Fruit fly (Drosophila melanogaster) whole organism, wandering third instar larva: ENCODE data around the gene CG3769.

Experiments used
- Abd-B ChIP-seq: fragments of >200 bp; optimal IDR thresholded peaks from 2 replicates; lab custom pipeline; 2017; ENCODE audit warnings: missing biosample characterization, missing genetic modification characterization
- CG32264 ChIP-seq: fragments of 200-800 bp; sonication (Bioruptor generic); optimal IDR thresholded peaks from 2 replicates; lab custom pipeline; 2016; ENCODE audit warnings: missing biosample characterization, missing genetic modification characterization
- CG9705 ChIP-seq: fragments of 200-800 bp; sonication (Bioruptor generic); optimal IDR thresholded peaks from 2 replicates; lab custom pipeline; 2018; ENCODE audit warnings: missing biosample characterization, mild to moderate bottlenecking, missing genetic modification characterization
- CrebA ChIP-seq: fragments of 200-800 bp; sonication (Bioruptor generic); optimal IDR thresholded peaks from 2 replicates; lab custom pipeline; 2016; ENCODE audit warnings: missing biosample characterization, mild to moderate bottlenecking, missing genetic modification characterization, borderline replicate concordance
- Dfd ChIP-seq: fragments of >200 bp; optimal IDR thresholded peaks from 2 replicates; lab custom pipeline; 2017; ENCODE audit warnings: missing biosample characterization, missing genetic modification characterization
- Dif ChIP-seq: fragments of 200-275, 200-300 bp; sonication (Bioruptor generic); optimal IDR thresholded peaks from 2 replicates; lab custom pipeline; 2018; ENCODE audit warnings: missing biosample characterization, missing genetic modification characterization; ENCODE audit not compliant: partially characterized antibody
- GATAd ChIP-seq: sonication (Bioruptor generic); optimal IDR thresholded peaks from 2 replicates; lab custom pipeline; 2016; ENCODE audit warnings: missing biosample characterization, missing genetic modification characterization
- HLH106 ChIP-seq: fragments of 200-800 bp; optimal IDR thresholded peaks from 3 replicates; lab custom pipeline; 2019; ENCODE audit warnings: missing biosample characterization, mild to moderate bottlenecking, missing genetic modification characterization, moderate library complexity
- Hnf4 ChIP-seq: fragments of 200-800 bp; sonication (Bioruptor generic); optimal IDR thresholded peaks from 2 replicates; lab custom pipeline; 2016; ENCODE audit warnings: missing biosample characterization, mild to moderate bottlenecking, missing genetic modification characterization
- Hr78 ChIP-seq: fragments of >200 bp; optimal IDR thresholded peaks from 2 replicates; lab custom pipeline; 2017; ENCODE audit warnings: missing biosample characterization, missing genetic modification characterization
- Hr83 ChIP-seq: fragments of 200-300 bp; sonication (Bioruptor generic); optimal IDR thresholded peaks from 2 replicates; lab custom pipeline; 2016; ENCODE audit warnings: missing biosample characterization, mild to moderate bottlenecking, missing genetic modification characterization, moderate library complexity; ENCODE audit not compliant: poor library complexity, severe bottlenecking
- Jra ChIP-seq: sonication (Bioruptor generic); optimal IDR thresholded peaks from 2 replicates; lab custom pipeline; 2016; ENCODE audit warnings: missing biosample characterization, missing genetic modification characterization
- Mio ChIP-seq: sonication (Bioruptor generic); optimal IDR thresholded peaks from 2 replicates; lab custom pipeline; 2016; ENCODE audit warnings: missing biosample characterization, missing genetic modification characterization
- Myc ChIP-seq: fragments of >200 bp; optimal IDR thresholded peaks from 2 replicates; lab custom pipeline; 2017
- N ChIP-seq: fragments of >200 bp; optimal IDR thresholded peaks from 2 replicates; lab custom pipeline; 2018; ENCODE audit warnings: missing biosample characterization, missing external identifiers, missing genetic modification characterization
- OdsH ChIP-seq: fragments of 200-800 bp; sonication (Bioruptor generic); optimal IDR thresholded peaks from 2 replicates; lab custom pipeline; 2016; ENCODE audit warnings: missing biosample characterization, mild to moderate bottlenecking, missing genetic modification characterization
- Rel ChIP-seq, 2 experiments: fragments of 200-800 bp; sonication (Bioruptor generic) in 1 of 2; optimal IDR thresholded peaks; 2 replicates in 1 of 2; 3 replicates in 1 of 2; lab custom pipeline; 2016 to 2019; ENCODE audit warnings: mild to moderate bottlenecking in 2 of 2, missing biosample characterization in 2 of 2, missing genetic modification characterization in 2 of 2, moderate library complexity in 1 of 2
- Sp1 ChIP-seq: fragments of 200-800 bp; sonication (Bioruptor generic); optimal IDR thresholded peaks from 3 replicates; lab custom pipeline; 2019; ENCODE audit warnings: missing biosample characterization, mild to moderate bottlenecking, missing genetic modification characterization, moderate library complexity
- Vsx2 ChIP-seq: fragments of 200-300, 225-300 bp; sonication (Bioruptor generic); optimal IDR thresholded peaks from 2 replicates; lab custom pipeline; 2018; ENCODE audit warnings: missing biosample characterization, missing genetic modification characterization; ENCODE audit not compliant: partially characterized antibody
- br ChIP-seq: fragments of 200-800 bp; sonication (Bioruptor generic); optimal IDR thresholded peaks from 2 replicates; lab custom pipeline; 2016; ENCODE audit warnings: missing biosample characterization, missing genetic modification characterization
- brk ChIP-seq: fragments of 200-800 bp; sonication (Bioruptor generic); optimal IDR thresholded peaks from 2 replicates; lab custom pipeline; 2016; ENCODE audit warnings: missing biosample characterization, mild to moderate bottlenecking, missing genetic modification characterization
- dl ChIP-seq, 2 experiments: fragments of 175-275, 200-275 bp in 1 of 2; fragments of 200-275 bp in 1 of 2; sonication (Bioruptor generic); optimal IDR thresholded peaks; lab custom pipeline; 2018; ENCODE audit warnings: mild to moderate bottlenecking in 2 of 2, missing biosample characterization in 2 of 2, missing genetic modification characterization in 2 of 2, moderate library complexity in 2 of 2; ENCODE audit not compliant: partially characterized antibody in 2 of 2, insufficient read depth in 1 of 2
- dmrt93B ChIP-seq: fragments of 200-800 bp; sonication (Bioruptor generic); optimal IDR thresholded peaks from 2 replicates; lab custom pipeline; 2018; ENCODE audit warnings: missing biosample characterization, mild to moderate bottlenecking, missing genetic modification characterization
- dsf ChIP-seq: sonication (Bioruptor generic); optimal IDR thresholded peaks from 2 replicates; lab custom pipeline; 2016; ENCODE audit warnings: missing biosample characterization, missing genetic modification characterization, borderline replicate concordance
- ey ChIP-seq: fragments of 200-800 bp; sonication (Bioruptor generic); optimal IDR thresholded peaks from 2 replicates; lab custom pipeline; 2016; ENCODE audit warnings: missing biosample characterization, missing genetic modification characterization
- foxo ChIP-seq, 2 experiments: fragments of 200-800 bp; sonication (Bioruptor generic); optimal IDR thresholded peaks; 2 replicates in 1 of 2; 3 replicates in 1 of 2; lab custom pipeline; 2016 to 2017; ENCODE audit warnings: missing biosample characterization in 2 of 2, missing genetic modification characterization in 2 of 2
- fru ChIP-seq: fragments of 200-800 bp; sonication (Bioruptor generic); optimal IDR thresholded peaks from 3 replicates; lab custom pipeline; 2016; ENCODE audit warnings: missing biosample characterization, mild to moderate bottlenecking, missing genetic modification characterization
- h ChIP-seq: fragments of 200-800 bp; sonication (Bioruptor generic); optimal IDR thresholded peaks from 3 replicates; lab custom pipeline; 2016; ENCODE audit warnings: missing biosample characterization, mild to moderate bottlenecking, missing genetic modification characterization
- jim ChIP-seq: fragments of 175-275, 200-325 bp; sonication (Bioruptor generic); optimal IDR thresholded peaks from 2 replicates; lab custom pipeline; 2016; ENCODE audit warnings: missing biosample characterization, mild to moderate bottlenecking, missing genetic modification characterization
- lola ChIP-seq: fragments of >200 bp; optimal IDR thresholded peaks from 2 replicates; lab custom pipeline; 2017; ENCODE audit warnings: missing biosample characterization, missing genetic modification characterization
- pan ChIP-seq: fragments of >200 bp; optimal IDR thresholded peaks from 2 replicates; lab custom pipeline; 2017
- psq ChIP-seq: fragments of 200-800 bp; sonication (Bioruptor generic); optimal IDR thresholded peaks from 3 replicates; lab custom pipeline; 2017; ENCODE audit warnings: missing biosample characterization, mild to moderate bottlenecking, missing genetic modification characterization, moderate library complexity
- rgr ChIP-seq: fragments of 200-800 bp; sonication (Bioruptor generic); optimal IDR thresholded peaks from 3 replicates; lab custom pipeline; 2016; ENCODE audit warnings: missing biosample characterization, mild to moderate bottlenecking, missing genetic modification characterization
- sage ChIP-seq: fragments of 200-800 bp; sonication (Bioruptor generic); optimal IDR thresholded peaks from 2 replicates; lab custom pipeline; 2016; ENCODE audit warnings: missing biosample characterization, mild to moderate bottlenecking, missing genetic modification characterization
- sv ChIP-seq: fragments of 200-800 bp; sonication (Bioruptor generic); optimal IDR thresholded peaks from 3 replicates; lab custom pipeline; 2016; ENCODE audit warnings: missing biosample characterization, missing genetic modification characterization
- tai ChIP-seq: sonication (Bioruptor generic); optimal IDR thresholded peaks from 2 replicates; lab custom pipeline; 2016; ENCODE audit warnings: missing biosample characterization, missing genetic modification characterization
- usp ChIP-seq: fragments of >200 bp; optimal IDR thresholded peaks from 2 replicates; lab custom pipeline; 2017; ENCODE audit warnings: missing biosample characterization, missing genetic modification characterization
- woc ChIP-seq: sonication (Bioruptor generic); optimal IDR thresholded peaks from 2 replicates; lab custom pipeline; 2016; ENCODE audit warnings: missing biosample characterization, mild to moderate bottlenecking, missing genetic modification characterization

CG3769 gene

dm6 chr2L:9436504-9436903 lies 1.3 kb downstream of the CG3769 start, which contains the start of gene RpS28-like:
RpS28-like (plus strand) TSS chr2L:9436804.
- TF ChIP-seq Mio (GFP tag; lab: Kevin White, UChicago): no peak
- no peak for TF ChIP-seq Sp1 (GFP tag; lab: Kevin White, UChicago)
- no peak for TF ChIP-seq CrebA (GFP tag; lab: Kevin White, UChicago)
- TF ChIP-seq Abd-B: no peak

dm6 chr2L:9437216-9437715 lies 2.1 kb downstream of the CG3769 start, which contains the start of gene numb:
numb (plus strand) TSS chr2L:9437469.
- TF ChIP-seq woc (GFP tag; lab: Kevin White, UChicago) (no peak), tai (no peak), N (GFP tag; lab: Kevin White, UChicago) (no peak), pan (peak; percentile 13), ey (no peak), Rel (GFP tag; optimal IDR thresholded peaks at IDR 0.05; lab: Kevin White, UChicago) (no peak), Rel (tag; optimal IDR thresholded peaks at IDR 0.05; lab: Kevin White, UChicago) (no peak), Dif (GFP tag; lab: Kevin White, UChicago) (peak; percentile 6), CG9705 (GFP tag; lab: Kevin White, UChicago) (no peak)
- TF ChIP-seq, all 38 proteins: peak for 2

- TF ChIP-seq ey: peak; percentile 9
- peak; percentile 59 for TF ChIP-seq Hnf4 (GFP tag; lab: Kevin White, UChicago)
- peak; percentile 30 for TF ChIP-seq Sp1 (GFP tag; lab: Kevin White, UChicago)
- TF ChIP-seq usp (GFP tag; lab: Kevin White, UChicago): no peak
- no peak for TF ChIP-seq Vsx2 (GFP tag; lab: Kevin White, UChicago)
- no peak for TF ChIP-seq Hr83 (GFP tag; lab: Kevin White, UChicago)
- TF ChIP-seq dsf: no peak
- TF ChIP-seq tai: no peak
- no peak for TF ChIP-seq Myc (lab: Kevin White, UChicago)
- peak; percentile 39 for TF ChIP-seq dmrt93B
- TF ChIP-seq Hr78 (GFP tag; lab: Kevin White, UChicago): no peak
- peak; percentile 80 for TF ChIP-seq woc (GFP tag; lab: Kevin White, UChicago)
- no peak for TF ChIP-seq dl (GFP tag; optimal IDR thresholded peaks at IDR 0.05; lab: Kevin White, UChicago; ENCODE audit: insufficient read depth in 1 of 2, partially characterized antibody in 2 of 2)
- peak; percentile 60 for TF ChIP-seq HLH106 (tag; lab: Kevin White, UChicago)
- TF ChIP-seq psq (GFP tag; lab: Kevin White, UChicago): peak; percentile 37
- peak; percentile 71 for TF ChIP-seq rgr
- no peak for TF ChIP-seq lola
- TF ChIP-seq jim (GFP tag; lab: Kevin White, UChicago): no peak
- TF ChIP-seq OdsH (GFP tag; lab: Kevin White, UChicago): peak; percentile 47
- no peak for TF ChIP-seq CrebA (GFP tag; lab: Kevin White, UChicago)
- TF ChIP-seq h: peak; percentile 81
- peak in 1 of 2 experiments; percentile 51 for TF ChIP-seq foxo (GFP tag; optimal IDR thresholded peaks at IDR 0.05; lab: Kevin White, UChicago)
- peak; percentile 16 for TF ChIP-seq CG32264 (GFP tag; lab: Kevin White, UChicago)
- peak; percentile 67 for TF ChIP-seq fru (GFP tag; lab: Kevin White, UChicago)
- TF ChIP-seq br (GFP tag; lab: Kevin White, UChicago): peak; percentile 71
- no peak for TF ChIP-seq brk (GFP tag; lab: Kevin White, UChicago)
Measured at dm6 chr2L:9438227-9438626, 3.0 kb downstream of the CG3769 start.

- no peak for TF ChIP-seq Hnf4 (GFP tag; lab: Kevin White, UChicago)
- no peak for TF ChIP-seq Abd-B
- no peak for TF ChIP-seq Mio (GFP tag; lab: Kevin White, UChicago)
- no peak for TF ChIP-seq jim (GFP tag; lab: Kevin White, UChicago)
- TF ChIP-seq OdsH (GFP tag; lab: Kevin White, UChicago): no peak
- TF ChIP-seq h: no peak
- TF ChIP-seq CG32264 (GFP tag; lab: Kevin White, UChicago): no peak
- no peak for TF ChIP-seq foxo (GFP tag; optimal IDR thresholded peaks at IDR 0.05; lab: Kevin White, UChicago)
- TF ChIP-seq Dfd (GFP tag; lab: Kevin White, UChicago): no peak
- no peak for TF ChIP-seq sv (GFP tag; lab: Kevin White, UChicago)
- TF ChIP-seq GATAd (GFP tag; lab: Kevin White, UChicago): no peak
- no peak for TF ChIP-seq sage (GFP tag; lab: Kevin White, UChicago)
- no peak for TF ChIP-seq HLH106 (tag; lab: Kevin White, UChicago)
- no peak for TF ChIP-seq CG9705 (GFP tag; lab: Kevin White, UChicago)
- no peak for TF ChIP-seq dsf
- no peak for TF ChIP-seq CrebA (GFP tag; lab: Kevin White, UChicago)
- TF ChIP-seq Jra (GFP tag; lab: Kevin White, UChicago): no peak
Measured at dm6 chr2L:9440640-9441039, 5.4 kb downstream of the CG3769 start, which contains the start of gene CG33723. CG33723 (minus strand) TSS chr2L:9440740.
